Fruit fly (Drosophila melanogaster) Kc167 (cell line): ENCODE data around the gene CG33771.
"Not testable (repeated sequence)": the region's sequence is repeated elsewhere in the genome, so short reads cannot be mapped to it uniquely, and the experiment has no call there.

ENCODE experiments used
- Myc ChIP-seq: fragments of >200 bp; optimal IDR thresholded peaks from 2 replicates; lab custom pipeline; 2017; ENCODE audit warnings: missing external identifiers
- Sin3A ChIP-seq: fragments of >200 bp; optimal IDR thresholded peaks from 2 replicates; lab custom pipeline; 2018; ENCODE audit warnings: missing external identifiers
- h ChIP-seq: fragments of >200 bp; optimal IDR thresholded peaks from 3 replicates; lab custom pipeline; 2018; ENCODE audit warnings: missing external identifiers
- insv ChIP-seq: fragments of >200 bp; optimal IDR thresholded peaks from 3 replicates; lab custom pipeline; 2018; ENCODE audit warnings: missing external identifiers
- psq ChIP-seq: fragments of >200 bp; optimal IDR thresholded peaks from 2 replicates; lab custom pipeline; 2017; ENCODE audit warnings: missing external identifiers
- ttk ChIP-seq: sonication (Bioruptor generic); optimal IDR thresholded peaks from 2 replicates; lab custom pipeline; 2017; ENCODE audit warnings: missing external identifiers

The CG33771 gene

DNA sequence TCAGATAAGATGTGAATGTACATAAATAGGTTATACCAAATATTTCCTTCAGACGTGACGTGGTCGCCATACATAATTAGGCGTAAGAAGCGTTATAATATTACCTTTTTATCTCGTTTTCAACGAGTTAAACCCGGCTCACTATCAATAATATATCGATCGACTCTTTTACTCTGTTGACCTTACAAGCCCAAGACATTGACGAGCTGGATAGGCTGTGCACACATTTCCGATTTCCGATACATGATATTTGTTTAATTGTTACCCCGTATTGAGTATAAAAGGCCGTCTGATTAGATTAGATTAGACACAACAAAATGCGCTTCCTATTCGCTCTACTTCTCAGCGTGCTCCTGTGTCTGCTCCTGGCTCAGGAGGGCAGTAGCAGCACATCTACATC, 47.7 kb downstream of the CG33771 start, which contains the start of gene CG32453:
Gene CG32453, plus strand, starts transcription at position 301 of the 400 bp plus-strand sequence.
- TF ChIP-seq insv; Myc (lab: Kevin White, UChicago); Sin3A (lab: Kevin White, UChicago): not testable (repeated sequence)

DNA sequence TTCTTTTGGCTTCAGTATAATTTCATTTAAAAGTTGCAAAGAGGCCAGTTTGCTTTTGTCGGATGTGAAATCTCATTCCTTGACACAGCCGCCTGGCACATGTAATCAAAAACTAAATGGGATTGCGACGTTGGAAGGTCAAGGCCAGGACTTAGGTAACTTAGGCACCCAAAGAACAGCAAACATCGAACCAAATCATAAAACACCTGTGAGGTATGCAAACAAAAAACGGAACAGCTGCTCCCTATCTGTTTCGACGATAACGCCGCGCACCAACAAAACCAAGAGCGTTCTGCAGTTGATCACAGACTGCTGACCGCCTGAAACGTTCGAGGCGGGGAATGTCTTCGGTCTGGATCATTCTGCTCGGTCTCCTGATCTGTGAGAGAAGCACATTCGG, 49.9 kb downstream of the CG33771 start, which contains the start of gene CG45116:
Gene CG45116, plus strand, starts transcription at position 301 of the 400 bp plus-strand sequence.
- TF ChIP-seq Myc (lab: Kevin White, UChicago) (no peak), psq (lab: Kevin White, UChicago) (no peak), ttk (lab: Kevin White, UChicago) (no peak), Sin3A (lab: Kevin White, UChicago) (no peak), h (lab: Kevin White, UChicago) (no peak), insv (no peak)
